Worm (Caenorhabditis elegans) whole organism, young adult: ENCODE measurements around the gene mrpl-36.

Experiments used
- F22D6.2 ChIP-seq: sonication (generic microtip); optimal IDR thresholded peaks from 2 replicates; lab custom pipeline; 2016; ENCODE audit warnings: mild to moderate bottlenecking, missing genetic modification characterization, missing compliant biosample characterization
- F37B4.10 ChIP-seq: fragments of 200-800 bp; sonication (Bioruptor generic); IDR thresholded peaks from 2 replicates; pipeline ENCODE4 v1.3.6; 2022; ENCODE audit warnings: missing genetic modification characterization, missing compliant biosample characterization
- ZK185.1 ChIP-seq: sonication (generic microtip); optimal IDR thresholded peaks from 2 replicates; lab custom pipeline; 2016; ENCODE audit warnings: mild to moderate bottlenecking, missing genetic modification characterization, missing compliant biosample characterization; ENCODE audit not compliant: poor library complexity, severe bottlenecking
- cebp-2 ChIP-seq: fragments of 200-800 bp; sonication (Bioruptor generic); IDR thresholded peaks from 2 replicates; pipeline ENCODE4 v1.3.6; 2022; ENCODE audit warnings: missing genetic modification characterization, missing compliant biosample characterization
- chd-7 ChIP-seq: sonication (generic microtip); optimal IDR thresholded peaks from 2 replicates; lab custom pipeline; 2016; ENCODE audit warnings: mild to moderate bottlenecking, missing genetic modification characterization, moderate library complexity, missing compliant biosample characterization
- lin-35 ChIP-seq, 3 experiments: fragments of 150-350 bp in 2 of 3; sonication (generic microtip) in 1 of 3; optimal IDR thresholded peaks; 2 replicates each; lab custom pipeline; 2014 to 2018; ENCODE audit warnings: missing biosample characterization in 3 of 3, missing genetic modification characterization in 3 of 3, missing genetic modification reagents in 3 of 3
- madf-8 ChIP-seq: fragments of 200-800 bp; sonication (Bioruptor generic); conservative IDR thresholded peaks from 2 replicates; pipeline ENCODE4 v1.3.6; 2022; ENCODE audit warnings: missing genetic modification reagents, missing genetic modification characterization, missing compliant biosample characterization
- nfya-1 ChIP-seq: sonication (generic microtip); optimal IDR thresholded peaks from 2 replicates; lab custom pipeline; 2017; ENCODE audit warnings: antibody characterized with exemption, missing compliant biosample characterization, missing genetic modification characterization, borderline replicate concordance; ENCODE audit not compliant: insufficient read depth
- repo-1 ChIP-seq: sonication (generic microtip); optimal IDR thresholded peaks from 2 replicates; lab custom pipeline; 2017; ENCODE audit warnings: mild to moderate bottlenecking, missing genetic modification characterization, missing compliant biosample characterization
- snpc-4 ChIP-seq, 5 experiments: fragments of 150-350 bp in 1 of 5; sonication (generic microtip) in 4 of 5; optimal IDR thresholded peaks; 2 replicates each; lab custom pipeline; 2014 to 2018; ENCODE audit warnings: missing genetic modification characterization in 5 of 5, missing biosample characterization in 3 of 5, antibody characterized with exemption in 2 of 5, mild to moderate bottlenecking in 2 of 5, missing compliant biosample characterization in 2 of 5, missing genotype in 2 of 5, moderate library complexity in 2 of 5, missing genetic modification reagents in 1 of 5
- tlf-1 ChIP-seq: fragments of 200-800 bp; sonication (Bioruptor generic); optimal IDR thresholded peaks from 2 replicates; lab custom pipeline; 2018; ENCODE audit warnings: mild to moderate bottlenecking, missing genetic modification characterization, missing compliant biosample characterization
- unc-62 ChIP-seq: fragments of 150-350 bp; optimal IDR thresholded peaks from 2 replicates; lab custom pipeline; 2014; ENCODE audit warnings: missing biosample characterization, missing genetic modification reagents, missing genetic modification characterization
- ztf-3 ChIP-seq: fragments of 200-800 bp; sonication (Bioruptor generic); optimal IDR thresholded peaks from 2 replicates; lab custom pipeline; 2018; ENCODE audit warnings: mild to moderate bottlenecking, missing genetic modification characterization, missing compliant biosample characterization

- TF ChIP-seq lin-35 (GFP tag; optimal IDR thresholded peaks at IDR 0.05; lab: Kevin White, UChicago) (no peak), chd-7 (tag; lab: Kevin White, UChicago) (no peak), nfya-1 (tag; lab: Kevin White, UChicago) (no peak), unc-62 (GFP tag; lab: Kevin White, UChicago) (no peak), repo-1 (tag; lab: Kevin White, UChicago) (no peak), tlf-1 (GFP tag; lab: Kevin White, UChicago) (no peak), cebp-2 (no peak), snpc-4 (GFP tag; optimal IDR thresholded peaks at IDR 0.05; lab: Kevin White, UChicago) (no peak), snpc-4 (tag; optimal IDR thresholded peaks at IDR 0.05; lab: Kevin White, UChicago) (no peak), ZK185.1 (tag; lab: Kevin White, UChicago) (no peak), ztf-3 (no peak), madf-8 (GFP tag; lab: Robert Waterston, UW) (no peak), F22D6.2 (tag; lab: Kevin White, UChicago) (no peak), F37B4.10 (GFP tag; lab: Robert Waterston, UW) (no peak)
Observed at ce11 chrIII:9858061-9858460, 10.1 kb upstream of the mrpl-36 start.
